Worm (Caenorhabditis elegans): Measurements from ENCODE around the gene C39E6.2.
A peak's percentile ranks its signal among the peaks of the same experiment; 100 is the strongest.

Gene C39E6.2

ce11 chrX:4732752-4733151, 22.2 kb downstream of the C39E6.2 start, which contains the start of gene aman-1:
Gene aman-1, plus strand, starts transcription at chrX:4733095.
- TF ChIP-seq tab-1 (GFP tag; IDR thresholded peaks at IDR 0.05) = no peak
- TF ChIP-seq T22C8.4 (GFP tag; IDR thresholded peaks at IDR 0.05) = no peak
- no peak for TF ChIP-seq klf-2 (GFP tag; conservative IDR thresholded peaks at IDR 0.05)
- TF ChIP-seq med-1 (GFP tag; optimal IDR thresholded peaks at IDR 0.05; ENCODE audit: insufficient read depth) = no peak
- TF ChIP-seq ztf-23 (GFP tag; IDR thresholded peaks at IDR 0.05) = no peak
- no peak for TF ChIP-seq ref-1 (GFP tag; conservative IDR thresholded peaks at IDR 0.05)
- no peak for TF ChIP-seq cog-1 (tag; optimal IDR thresholded peaks at IDR 0.05)
- TF ChIP-seq ztf-29 (GFP tag; IDR thresholded peaks at IDR 0.05) = no peak
- no peak for TF ChIP-seq flt-1 (GFP tag; IDR thresholded peaks at IDR 0.05)

- TF ChIP-seq cog-1 (tag; optimal IDR thresholded peaks at IDR 0.05) (no peak), T22C8.4 (GFP tag; IDR thresholded peaks at IDR 0.05) (no peak), tab-1 (GFP tag; IDR thresholded peaks at IDR 0.05) (no peak), flt-1 (GFP tag; IDR thresholded peaks at IDR 0.05) (no peak), klf-2 (GFP tag; conservative IDR thresholded peaks at IDR 0.05) (no peak), med-1 (GFP tag; optimal IDR thresholded peaks at IDR 0.05; ENCODE audit: insufficient read depth) (no peak), ref-1 (GFP tag; conservative IDR thresholded peaks at IDR 0.05) (no peak), ztf-23 (GFP tag; IDR thresholded peaks at IDR 0.05) (no peak)
These were observed 27.5 kb downstream of the C39E6.2 start, which contains the start of gene acc-3 for ce11 chrX:4727388-4727787. Gene acc-3, minus strand, starts transcription at chrX:4727488.

- TF ChIP-seq ztf-29 (GFP tag; IDR thresholded peaks at IDR 0.05) (no peak), ref-1 (GFP tag; conservative IDR thresholded peaks at IDR 0.05) (no peak), klf-2 (GFP tag; conservative IDR thresholded peaks at IDR 0.05) (no peak), T22C8.4 (GFP tag; IDR thresholded peaks at IDR 0.05) (no peak), cog-1 (tag; optimal IDR thresholded peaks at IDR 0.05) (no peak), flt-1 (GFP tag; IDR thresholded peaks at IDR 0.05) (no peak), ztf-23 (GFP tag; IDR thresholded peaks at IDR 0.05) (no peak), tab-1 (GFP tag; IDR thresholded peaks at IDR 0.05) (no peak), med-1 (GFP tag; optimal IDR thresholded peaks at IDR 0.05; ENCODE audit: insufficient read depth) (no peak)
These were observed 34.1 kb downstream of the C39E6.2 start, which contains the start of gene F55D10.4 for ce11 chrX:4720603-4721529. Gene F55D10.4, minus strand, starts transcription at chrX:4720653.

- TF ChIP-seq ztf-29 (GFP tag; IDR thresholded peaks at IDR 0.05) = no peak
- no peak for TF ChIP-seq tab-1 (GFP tag; IDR thresholded peaks at IDR 0.05)
- no peak for TF ChIP-seq T22C8.4 (GFP tag; IDR thresholded peaks at IDR 0.05)
- TF ChIP-seq ztf-23 (GFP tag; IDR thresholded peaks at IDR 0.05) = no peak
- no peak for TF ChIP-seq flt-1 (GFP tag; IDR thresholded peaks at IDR 0.05)
- no peak for TF ChIP-seq med-1 (GFP tag; optimal IDR thresholded peaks at IDR 0.05; ENCODE audit: insufficient read depth)
These were observed 36.8 kb downstream of the C39E6.2 start for ce11 chrX:4718114-4718513.

DNA sequence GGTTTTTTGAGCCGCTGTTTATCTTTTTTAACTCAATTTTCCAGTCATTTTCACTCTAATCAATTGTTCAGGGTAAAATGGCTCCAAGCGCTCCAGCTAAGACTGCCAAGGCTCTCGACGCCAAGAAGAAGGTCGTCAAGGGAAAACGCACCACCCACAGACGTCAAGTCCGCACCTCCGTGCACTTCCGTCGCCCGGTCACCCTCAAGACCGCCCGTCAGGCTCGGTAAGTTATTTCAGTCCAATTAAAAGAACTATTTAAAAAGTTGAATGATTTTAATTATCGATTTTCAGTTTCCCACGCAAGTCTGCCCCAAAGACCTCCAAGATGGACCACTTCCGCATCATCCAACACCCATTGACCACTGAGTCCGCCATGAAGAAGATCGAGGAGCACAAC, 39.8 kb downstream of the C39E6.2 start, which contains the start of gene rpl-25.1:
Gene rpl-25.1, plus strand, starts transcription at position 72 of the 400 bp plus-strand sequence.
- TF ChIP-seq tab-1 (GFP tag; IDR thresholded peaks at IDR 0.05) (0 out of 2 replicates have a peak, but pooled peaks have one; percentile 20), med-1 (GFP tag; optimal IDR thresholded peaks at IDR 0.05; ENCODE audit: insufficient read depth) (no peak), ref-1 (GFP tag; conservative IDR thresholded peaks at IDR 0.05) (no peak), cog-1 (tag; optimal IDR thresholded peaks at IDR 0.05) (no peak), T22C8.4 (GFP tag; IDR thresholded peaks at IDR 0.05) (peak; percentile 39; the same call in 1 of the 2 replicates)

DNA sequence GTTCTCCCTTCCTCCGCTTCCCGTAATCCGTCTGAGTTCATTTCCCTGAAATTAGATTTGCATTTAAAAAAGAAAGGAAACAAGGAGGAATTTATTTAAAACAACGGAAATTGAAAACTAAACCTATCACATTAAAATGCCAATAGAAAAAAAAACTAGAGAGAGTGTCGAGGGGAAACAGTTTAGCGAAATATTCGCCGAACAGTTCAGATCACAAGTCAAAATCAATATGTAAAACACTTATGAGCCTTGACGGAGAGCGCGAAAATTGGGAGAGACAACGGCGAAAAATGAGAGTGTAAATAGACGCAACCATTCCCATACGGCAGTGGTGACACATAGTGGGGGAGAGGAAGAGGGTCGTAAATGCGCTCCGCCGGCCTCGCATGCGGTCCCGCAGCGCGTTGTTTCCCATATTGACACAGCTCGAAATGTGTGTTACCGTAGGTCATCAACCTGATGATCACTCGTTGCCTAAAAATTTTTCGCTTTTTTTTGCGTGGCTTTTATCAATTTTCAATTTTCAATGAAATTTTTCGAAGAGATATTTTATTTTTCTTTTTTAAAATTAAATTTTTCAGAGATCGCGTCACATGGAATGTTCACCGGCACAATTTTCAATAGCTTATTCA, 43.1 kb downstream of the C39E6.2 start, which contains the start of the genes dnj-14 and glit-1:
Gene dnj-14, minus strand, starts transcription at position 51 of the 632 bp plus-strand sequence.
Gene glit-1, plus strand, starts transcription at position 582 of the 632 bp plus-strand sequence.
- TF ChIP-seq cog-1 (tag; optimal IDR thresholded peaks at IDR 0.05) (peak; percentile 83), T22C8.4 (GFP tag; IDR thresholded peaks at IDR 0.05) (peak; percentile 5; the same call in 1 of the 2 replicates), med-1 (GFP tag; optimal IDR thresholded peaks at IDR 0.05; ENCODE audit: insufficient read depth) (no peak), ztf-29 (GFP tag; IDR thresholded peaks at IDR 0.05) (no peak), flt-1 (GFP tag; IDR thresholded peaks at IDR 0.05) (peak; percentile 72), ztf-23 (GFP tag; IDR thresholded peaks at IDR 0.05) (peak; percentile 77)

ce11 chrX:4706755-4707226, 48.1 kb downstream of the C39E6.2 start, which contains the start of gene dhhc-10:
Gene dhhc-10, plus strand, starts transcription at chrX:4707176.
- no peak for TF ChIP-seq ref-1 (GFP tag; conservative IDR thresholded peaks at IDR 0.05)
- no peak for TF ChIP-seq ztf-29 (GFP tag; IDR thresholded peaks at IDR 0.05)
- no peak for TF ChIP-seq tab-1 (GFP tag; IDR thresholded peaks at IDR 0.05)
- TF ChIP-seq ztf-23 (GFP tag; IDR thresholded peaks at IDR 0.05) = no peak
- TF ChIP-seq cog-1 (tag; optimal IDR thresholded peaks at IDR 0.05) = peak; percentile 59
- no peak for TF ChIP-seq klf-2 (GFP tag; conservative IDR thresholded peaks at IDR 0.05)

ce11 chrX:4705666-4706065, 49.3 kb downstream of the C39E6.2 start:
- TF ChIP-seq ztf-23 (GFP tag; IDR thresholded peaks at IDR 0.05) = no peak
- no peak for TF ChIP-seq flt-1 (GFP tag; IDR thresholded peaks at IDR 0.05)
- no peak for TF ChIP-seq tab-1 (GFP tag; IDR thresholded peaks at IDR 0.05)
- TF ChIP-seq ref-1 (GFP tag; conservative IDR thresholded peaks at IDR 0.05) = no peak
- TF ChIP-seq ztf-29 (GFP tag; IDR thresholded peaks at IDR 0.05) = no peak
- no peak for TF ChIP-seq T22C8.4 (GFP tag; IDR thresholded peaks at IDR 0.05)
- TF ChIP-seq klf-2 (GFP tag; conservative IDR thresholded peaks at IDR 0.05) = no peak
- no peak for TF ChIP-seq cog-1 (tag; optimal IDR thresholded peaks at IDR 0.05)
- no peak for TF ChIP-seq med-1 (GFP tag; optimal IDR thresholded peaks at IDR 0.05; ENCODE audit: insufficient read depth)

DNA sequence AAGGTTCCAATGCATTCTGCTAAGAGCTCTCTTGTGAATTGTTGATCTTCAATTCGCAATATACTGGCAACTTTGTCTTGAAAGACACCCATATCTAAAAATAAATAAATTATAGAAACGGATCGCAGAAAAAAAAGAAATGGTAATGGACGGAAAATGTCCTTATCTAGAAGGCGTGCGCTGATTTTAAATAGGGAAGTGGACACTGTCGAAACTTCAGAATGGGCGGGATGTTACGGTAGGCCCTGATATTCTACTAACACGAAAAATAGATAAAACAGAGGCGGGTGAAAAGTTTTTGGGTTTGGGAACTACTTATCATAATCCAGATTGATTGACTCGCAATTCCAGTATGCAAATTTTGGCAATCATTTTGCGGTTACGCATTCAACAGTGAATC, 50.0 kb downstream of the C39E6.2 start, which contains the start of gene aqp-8:
Gene aqp-8, minus strand, starts transcription at position 101 of the 400 bp plus-strand sequence.
- TF ChIP-seq ztf-29 (GFP tag; IDR thresholded peaks at IDR 0.05) (no peak), tab-1 (GFP tag; IDR thresholded peaks at IDR 0.05) (no peak), T22C8.4 (GFP tag; IDR thresholded peaks at IDR 0.05) (no peak), cog-1 (tag; optimal IDR thresholded peaks at IDR 0.05) (no peak), ztf-23 (GFP tag; IDR thresholded peaks at IDR 0.05) (no peak), med-1 (GFP tag; optimal IDR thresholded peaks at IDR 0.05; ENCODE audit: insufficient read depth) (no peak), klf-2 (GFP tag; conservative IDR thresholded peaks at IDR 0.05) (no peak), flt-1 (GFP tag; IDR thresholded peaks at IDR 0.05) (no peak), ref-1 (GFP tag; conservative IDR thresholded peaks at IDR 0.05) (no peak)

Measured in whole organism, midembryonic.